Fruit fly (Drosophila melanogaster) whole organism, wandering third instar larva: ENCODE data around the gene pip.

ENCODE experiments used
- CG32264 ChIP-seq: fragments of 200-800 bp; sonication (Bioruptor generic); optimal IDR thresholded peaks from 2 replicates; lab custom pipeline; 2016; ENCODE audit warnings: missing biosample characterization, missing genetic modification characterization
- Dfd ChIP-seq: fragments of >200 bp; optimal IDR thresholded peaks from 2 replicates; lab custom pipeline; 2017; ENCODE audit warnings: missing biosample characterization, missing genetic modification characterization
- Dif ChIP-seq: fragments of 200-275, 200-300 bp; sonication (Bioruptor generic); optimal IDR thresholded peaks from 2 replicates; lab custom pipeline; 2018; ENCODE audit warnings: missing biosample characterization, missing genetic modification characterization; ENCODE audit not compliant: partially characterized antibody
- Hr83 ChIP-seq: fragments of 200-300 bp; sonication (Bioruptor generic); optimal IDR thresholded peaks from 2 replicates; lab custom pipeline; 2016; ENCODE audit warnings: missing biosample characterization, mild to moderate bottlenecking, missing genetic modification characterization, moderate library complexity; ENCODE audit not compliant: poor library complexity, severe bottlenecking
- Jra ChIP-seq: sonication (Bioruptor generic); optimal IDR thresholded peaks from 2 replicates; lab custom pipeline; 2016; ENCODE audit warnings: missing biosample characterization, missing genetic modification characterization
- br ChIP-seq: fragments of 200-800 bp; sonication (Bioruptor generic); optimal IDR thresholded peaks from 2 replicates; lab custom pipeline; 2016; ENCODE audit warnings: missing biosample characterization, missing genetic modification characterization
- dl ChIP-seq, 2 experiments: fragments of 175-275, 200-275 bp in 1 of 2; fragments of 200-275 bp in 1 of 2; sonication (Bioruptor generic); optimal IDR thresholded peaks; lab custom pipeline; 2018; ENCODE audit warnings: mild to moderate bottlenecking in 2 of 2, missing biosample characterization in 2 of 2, missing genetic modification characterization in 2 of 2, moderate library complexity in 2 of 2; ENCODE audit not compliant: partially characterized antibody in 2 of 2, insufficient read depth in 1 of 2
- dmrt93B ChIP-seq: fragments of 200-800 bp; sonication (Bioruptor generic); optimal IDR thresholded peaks from 2 replicates; lab custom pipeline; 2018; ENCODE audit warnings: missing biosample characterization, mild to moderate bottlenecking, missing genetic modification characterization
- lola ChIP-seq: fragments of >200 bp; optimal IDR thresholded peaks from 2 replicates; lab custom pipeline; 2017; ENCODE audit warnings: missing biosample characterization, missing genetic modification characterization
- pan ChIP-seq: fragments of >200 bp; optimal IDR thresholded peaks from 2 replicates; lab custom pipeline; 2017
- psq ChIP-seq: fragments of 200-800 bp; sonication (Bioruptor generic); optimal IDR thresholded peaks from 3 replicates; lab custom pipeline; 2017; ENCODE audit warnings: missing biosample characterization, mild to moderate bottlenecking, missing genetic modification characterization, moderate library complexity
- rgr ChIP-seq: fragments of 200-800 bp; sonication (Bioruptor generic); optimal IDR thresholded peaks from 3 replicates; lab custom pipeline; 2016; ENCODE audit warnings: missing biosample characterization, mild to moderate bottlenecking, missing genetic modification characterization

DNA sequence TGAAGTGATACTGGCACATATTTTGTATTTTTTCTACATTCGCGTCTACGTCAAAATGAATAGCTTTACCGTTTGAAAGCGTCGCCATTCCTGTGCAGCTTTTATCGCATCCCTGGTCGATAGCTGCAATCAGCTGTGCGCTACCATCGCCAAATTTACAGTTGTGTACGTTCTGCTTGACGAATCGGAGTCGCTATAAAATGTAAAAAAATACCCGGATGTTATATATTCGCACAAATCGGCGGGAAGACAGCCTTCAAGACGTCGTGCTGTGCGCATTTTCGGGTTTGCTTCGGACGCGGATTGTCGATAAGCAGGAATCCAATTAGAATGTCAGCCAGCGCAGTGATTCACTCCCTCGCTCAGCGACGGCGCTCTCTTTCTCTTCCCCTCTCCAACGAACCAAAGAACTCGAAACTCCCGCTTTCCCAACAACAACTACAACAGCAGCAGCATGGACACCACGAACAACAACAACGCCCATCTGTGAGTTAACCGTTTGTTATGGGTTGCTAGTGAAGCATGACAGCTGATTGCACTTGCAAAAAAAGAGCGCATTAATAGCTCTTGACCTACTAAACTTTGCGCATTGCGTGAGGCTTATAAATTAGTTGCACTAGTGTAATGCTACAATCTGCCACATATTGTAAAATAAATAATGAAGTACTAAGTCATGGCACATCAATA, 42.7 kb downstream of the pip start:
- TF ChIP-seq Dfd (GFP tag; lab: Kevin White, UChicago) (no peak), Jra (GFP tag; lab: Kevin White, UChicago) (peak; percentile 44), pan (lab: Kevin White, UChicago) (no peak), Dif (GFP tag; lab: Kevin White, UChicago) (no peak), psq (GFP tag; lab: Kevin White, UChicago) (no peak), dl (GFP tag; optimal IDR thresholded peaks at IDR 0.05; lab: Kevin White, UChicago; ENCODE audit: insufficient read depth in 1 of 2, partially characterized antibody in 2 of 2) (no peak), Hr83 (no peak), dmrt93B (GFP tag; lab: Kevin White, UChicago) (no peak), rgr (no peak), lola (GFP tag; lab: Kevin White, UChicago) (no peak), CG32264 (GFP tag; lab: Kevin White, UChicago) (no peak), br (no peak)
